In genomic region chr3L:17964757-17965454, dm6 we compare ENCODE assay signal across 3 fruit fly cellular contexts.
TF ChIP-seq lines count a peak whose summit lies in the region.

No protein-coding gene starts in this region.

TF ChIP-seq in whole organism, embryonic, 481 proteins besides CTCF, POLR2A, EP300 and RAD21 (continued from another document):
- TF ChIP-seq CG1832 (GFP tag; optimal IDR thresholded peaks at IDR 0.05; lab: Kevin White, UChicago) = peak; percentile 55
- peak; percentile 49 for TF ChIP-seq lbe (GFP tag; optimal IDR thresholded peaks at IDR 0.05; lab: Kevin White, UChicago)
- no peak for TF ChIP-seq CG8388 (GFP tag; optimal IDR thresholded peaks at IDR 0.05; lab: Kevin White, UChicago)
- TF ChIP-seq Blimp-1 (GFP tag; optimal IDR thresholded peaks at IDR 0.05; lab: Kevin White, UChicago) = peak; percentile 99
- TF ChIP-seq corto (GFP tag; optimal IDR thresholded peaks at IDR 0.05; lab: Kevin White, UChicago) = peak; percentile 25
- TF ChIP-seq HLHmδ (GFP tag; optimal IDR thresholded peaks at IDR 0.05; lab: Kevin White, UChicago) = peak; percentile 23
- TF ChIP-seq Sry-δ (GFP tag; optimal IDR thresholded peaks at IDR 0.05; lab: Kevin White, UChicago) = no peak
- peak; percentile 21 to 33 for TF ChIP-seq Trl (optimal IDR thresholded peaks at IDR 0.05; lab: Kevin White, UChicago)
- no peak for TF ChIP-seq Trl (GFP tag; optimal IDR thresholded peaks at IDR 0.05; lab: Kevin White, UChicago)
- TF ChIP-seq Hr3 (GFP tag; optimal IDR thresholded peaks at IDR 0.05; lab: Kevin White, UChicago) = peak; percentile 16
- TF ChIP-seq abd-A (tag; optimal IDR thresholded peaks at IDR 0.05; lab: Kevin White, UChicago) = peak; percentile 1

TF ChIP-seq in whole organism, prepupa, 60 proteins besides CTCF, POLR2A, EP300 and RAD21 (continued from another document):
- TF ChIP-seq svp (GFP tag; lab: Kevin White, UChicago) = peak; percentile 82
- TF ChIP-seq Sox15 (GFP tag; optimal IDR thresholded peaks at IDR 0.05; lab: Kevin White, UChicago) = no peak
- TF ChIP-seq CG8119 (GFP tag; IDR thresholded peaks at IDR 0.05; lab: Robert Waterston, UW) = peak; percentile 28; the same call in 1 of the 3 replicates
- TF ChIP-seq net (GFP tag; optimal IDR thresholded peaks at IDR 0.05; lab: Kevin White, UChicago) = peak; percentile 42
- peak; percentile 35; the same call in 1 of the 3 replicates for TF ChIP-seq CG6163 (GFP tag; IDR thresholded peaks at IDR 0.05; lab: Robert Waterston, UW)
- no peak for TF ChIP-seq salr (GFP tag; optimal IDR thresholded peaks at IDR 0.05; lab: Kevin White, UChicago)
- peak; percentile 40 for TF ChIP-seq Lpt (GFP tag; optimal IDR thresholded peaks at IDR 0.05; lab: Kevin White, UChicago)
- peak; percentile 25 to 57 for TF ChIP-seq ss (GFP tag; optimal IDR thresholded peaks at IDR 0.05; lab: Kevin White, UChicago)
- peak; percentile 36 for TF ChIP-seq Eip78C (GFP tag; lab: Kevin White, UChicago)
- TF ChIP-seq pdm3 (GFP tag; optimal IDR thresholded peaks at IDR 0.05; lab: Kevin White, UChicago) = no peak

TF ChIP-seq in whole organism, wandering third instar larva, 38 proteins besides CTCF, POLR2A, EP300 and RAD21 (continued from another document):
- TF ChIP-seq CrebA (GFP tag; optimal IDR thresholded peaks at IDR 0.05; lab: Kevin White, UChicago; ENCODE audit: borderline replicate concordance) (peak; percentile 75), Vsx2 (GFP tag; optimal IDR thresholded peaks at IDR 0.05; lab: Kevin White, UChicago; ENCODE audit: partially characterized antibody) (no peak), CG9705 (GFP tag; optimal IDR thresholded peaks at IDR 0.05; lab: Kevin White, UChicago) (no peak), Mio (GFP tag; optimal IDR thresholded peaks at IDR 0.05; lab: Kevin White, UChicago) (no peak), CG32264 (GFP tag; optimal IDR thresholded peaks at IDR 0.05; lab: Kevin White, UChicago) (no peak), woc (GFP tag; optimal IDR thresholded peaks at IDR 0.05; lab: Kevin White, UChicago) (no peak)
